Worm (Caenorhabditis elegans) whole organism, L2 larva: ENCODE results near the gene his-32.

ENCODE experiments used
- alr-1 ChIP-seq: fragments of 150-350 bp; optimal IDR thresholded peaks from 2 replicates; lab custom pipeline; 2014; ENCODE audit warnings: missing biosample characterization, missing genetic modification characterization
- blmp-1 ChIP-seq: sonication (generic microtip); optimal IDR thresholded peaks from 2 replicates; lab custom pipeline; 2017; ENCODE audit warnings: missing genetic modification characterization, mild to moderate bottlenecking, missing compliant biosample characterization, antibody characterized with exemption, moderate library complexity; ENCODE audit not compliant: insufficient read depth
- ceh-16 ChIP-seq: fragments of 150-350 bp; optimal IDR thresholded peaks from 2 replicates; lab custom pipeline; 2014; ENCODE audit warnings: missing biosample characterization, missing genetic modification characterization
- egl-27 ChIP-seq: sonication (generic microtip); optimal IDR thresholded peaks from 3 replicates; lab custom pipeline; 2017; ENCODE audit warnings: missing biosample characterization, missing genetic modification reagents, missing genetic modification characterization
- lin-13 ChIP-seq: fragments of 150-350 bp; optimal IDR thresholded peaks from 2 replicates; lab custom pipeline; 2014; ENCODE audit warnings: missing biosample characterization, missing genetic modification reagents, missing genetic modification characterization
- skn-1 ChIP-seq: sonication (generic microtip); optimal IDR thresholded peaks from 2 replicates; lab custom pipeline; 2017; ENCODE audit warnings: missing biosample characterization, missing genetic modification characterization
- unc-39 ChIP-seq: fragments of 150-350 bp; optimal IDR thresholded peaks from 2 replicates; lab custom pipeline; 2014; ENCODE audit warnings: missing biosample characterization, missing genetic modification characterization
- unc-55 ChIP-seq: fragments of 150-350 bp; sonication (generic microtip); optimal IDR thresholded peaks from 3 replicates; lab custom pipeline; 2014; ENCODE audit warnings: missing biosample characterization, missing genetic modification reagents, missing genetic modification characterization
- unc-62 ChIP-seq: fragments of 150-350 bp; optimal IDR thresholded peaks from 2 replicates; lab custom pipeline; 2014; ENCODE audit warnings: missing biosample characterization, missing genetic modification reagents, missing genetic modification characterization
- zag-1 ChIP-seq: fragments of 150-350 bp; optimal IDR thresholded peaks from 2 replicates; lab custom pipeline; 2014; ENCODE audit warnings: missing biosample characterization, missing genetic modification characterization
- ztf-11 ChIP-seq: sonication (generic microtip); optimal IDR thresholded peaks from 2 replicates; lab custom pipeline; 2017; ENCODE audit warnings: missing biosample characterization, missing genetic modification characterization

DNA sequence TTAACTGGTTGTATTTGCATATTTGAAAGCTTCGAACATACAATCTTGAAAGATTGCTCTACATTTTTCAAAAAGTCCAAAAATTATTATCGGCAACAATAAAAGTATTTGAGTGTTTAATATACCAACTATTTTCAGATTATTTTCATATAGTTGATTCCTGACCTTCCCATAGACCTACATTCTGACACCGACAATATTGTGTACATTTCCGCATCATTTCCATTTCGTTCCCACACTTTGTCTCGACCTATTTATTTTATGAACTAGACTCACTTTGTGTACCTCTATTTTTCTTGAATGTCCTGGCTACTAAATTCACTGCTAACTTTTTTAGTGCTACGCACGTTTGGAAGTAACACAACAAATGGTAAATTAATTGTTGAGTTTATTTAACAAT is 8.3 kb downstream of the his-32 start, which contains the start of gene lgc-5:
- TF ChIP-seq unc-62 (GFP tag; lab: Kevin White, UChicago): no peak
- no peak for TF ChIP-seq egl-27
- no peak for TF ChIP-seq alr-1 (tag; lab: Kevin White, UChicago)
- no peak for TF ChIP-seq zag-1 (tag; lab: Kevin White, UChicago)
- TF ChIP-seq unc-39: no peak
- TF ChIP-seq blmp-1 (tag; lab: Kevin White, UChicago): no peak
- no peak for TF ChIP-seq ceh-16 (tag; lab: Kevin White, UChicago)
- TF ChIP-seq skn-1 (tag; lab: Kevin White, UChicago): no peak
- no peak for TF ChIP-seq lin-13 (GFP tag; lab: Kevin White, UChicago)
- TF ChIP-seq unc-55 (GFP tag; lab: Kevin White, UChicago): no peak
- TF ChIP-seq ztf-11: no peak
